Worm (Caenorhabditis elegans): ENCODE results near the gene pqn-82.

DNA sequence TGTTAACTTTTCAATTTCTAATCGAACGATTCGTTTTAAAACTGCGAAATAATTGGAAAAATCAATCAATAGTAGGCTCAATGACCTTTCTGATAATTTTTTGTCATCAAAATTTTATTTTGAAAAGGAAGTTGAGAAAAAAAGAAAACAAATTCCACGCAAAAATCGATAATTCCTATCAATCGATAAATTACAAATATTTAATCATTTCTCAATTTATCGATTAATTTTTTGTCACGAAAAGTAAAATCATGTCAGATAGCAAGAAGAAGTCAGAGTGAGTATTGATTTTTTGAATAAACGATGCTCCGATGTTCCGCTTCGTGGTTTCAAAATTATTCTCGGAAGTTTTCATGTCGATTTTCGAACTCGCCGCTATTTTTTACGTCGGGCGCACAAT lies 45.0 kb downstream of the pqn-82 start, which contains the start of the genes B0524.5 and B0524.2:
- TF ChIP-seq nhr-11 (tag; optimal IDR thresholded peaks at IDR 0.05) (no peak), hlh-30 (tag; optimal IDR thresholded peaks at IDR 0.05; ENCODE audit: insufficient read depth) (no peak), pha-4 (GFP tag; IDR thresholded peaks at IDR 0.05) (no peak), pha-4 (tag; optimal IDR thresholded peaks at IDR 0.05) (no peak)
